Worm (Caenorhabditis elegans) whole organism, mixed stage, embryonic: ENCODE data around the gene F08D12.7.

Experiments used
- ces-1 ChIP-seq: fragments of 150-350 bp; optimal IDR thresholded peaks from 2 replicates; lab custom pipeline; 2014; ENCODE audit warnings: missing biosample characterization, missing genetic modification reagents, missing genetic modification characterization
- elt-3 ChIP-seq: fragments of 150-350 bp; optimal IDR thresholded peaks from 2 replicates; lab custom pipeline; 2014; ENCODE audit warnings: missing biosample characterization, missing genetic modification characterization
- ham-2 ChIP-seq: fragments of 200-800 bp; sonication (Bioruptor generic); optimal IDR thresholded peaks from 2 replicates; lab custom pipeline; 2018; ENCODE audit warnings: mild to moderate bottlenecking, missing genetic modification characterization, missing compliant biosample characterization
- lin-13 ChIP-seq: fragments of 150-350 bp; optimal IDR thresholded peaks from 2 replicates; lab custom pipeline; 2014; ENCODE audit warnings: missing biosample characterization, missing genetic modification characterization
- nhr-2 ChIP-seq: fragments of 150-350 bp; optimal IDR thresholded peaks from 2 replicates; lab custom pipeline; 2014; ENCODE audit warnings: missing biosample characterization, missing genetic modification characterization
- nhr-237 ChIP-seq: fragments of 150-350 bp; optimal IDR thresholded peaks from 2 replicates; lab custom pipeline; 2014; ENCODE audit warnings: missing biosample characterization, missing genetic modification characterization
- pha-4 ChIP-seq: fragments of 150-350 bp; optimal IDR thresholded peaks from 2 replicates; lab custom pipeline; 2018; ENCODE audit warnings: missing biosample characterization, missing genetic modification reagents, missing genetic modification characterization
- unc-120 ChIP-seq: sonication (generic microtip); optimal IDR thresholded peaks from 2 replicates; lab custom pipeline; 2017; ENCODE audit warnings: missing genetic modification characterization, missing compliant biosample characterization; ENCODE audit not compliant: poor library complexity, severe bottlenecking
- unc-39 ChIP-seq: fragments of 150-350 bp; optimal IDR thresholded peaks from 2 replicates; lab custom pipeline; 2014; ENCODE audit warnings: missing biosample characterization, missing genetic modification characterization

- TF ChIP-seq elt-3 (tag; lab: Kevin White, UChicago), result no peak
- TF ChIP-seq unc-39 (tag; lab: Kevin White, UChicago), result no peak
- no peak for TF ChIP-seq nhr-237 (tag; lab: Kevin White, UChicago)
- TF ChIP-seq lin-13, result no peak
- TF ChIP-seq nhr-2, result no peak
- no peak for TF ChIP-seq ham-2 (GFP tag; lab: Kevin White, UChicago)
- TF ChIP-seq pha-4, result no peak
- TF ChIP-seq unc-120 (tag; lab: Kevin White, UChicago), result no peak
- no peak for TF ChIP-seq ces-1 (GFP tag; lab: Kevin White, UChicago)
Measured at ce11 chrII:2769021-2769420, at the start of gene F08D12.7.
